Worm (Caenorhabditis elegans) whole organism, L3 larva: ENCODE results near the gene F47B8.2.

Experiments used
- ZK546.5 ChIP-seq: sonication (generic microtip); optimal IDR thresholded peaks from 2 replicates; lab custom pipeline; 2017; ENCODE audit warnings: missing biosample characterization, missing genetic modification characterization
- ama-1 ChIP-seq: fragments of 150-350 bp; optimal IDR thresholded peaks from 2 replicates; lab custom pipeline; 2018
- ceh-16 ChIP-seq: sonication (generic microtip); optimal IDR thresholded peaks from 2 replicates; lab custom pipeline; 2017; ENCODE audit warnings: missing biosample characterization, missing genetic modification characterization
- ceh-9 ChIP-seq: sonication (generic microtip); optimal IDR thresholded peaks from 2 replicates; lab custom pipeline; 2018; ENCODE audit warnings: missing biosample characterization, missing genetic modification characterization
- daf-12 ChIP-seq: fragments of 150-350 bp; optimal IDR thresholded peaks from 2 replicates; lab custom pipeline; 2014; ENCODE audit warnings: missing biosample characterization, missing genetic modification reagents, missing genetic modification characterization
- egl-27 ChIP-seq: sonication (generic microtip); optimal IDR thresholded peaks from 4 replicates; lab custom pipeline; 2017; ENCODE audit warnings: missing biosample characterization, missing genetic modification reagents, missing genetic modification characterization
- egl-5 ChIP-seq: fragments of 150-350 bp; optimal IDR thresholded peaks from 2 replicates; lab custom pipeline; 2017; ENCODE audit warnings: missing biosample characterization, missing genetic modification reagents, missing genetic modification characterization, inconsistent platforms
- elt-2 ChIP-seq: sonication (generic microtip); optimal IDR thresholded peaks from 2 replicates; lab custom pipeline; 2016; ENCODE audit warnings: missing genetic modification reagents, mild to moderate bottlenecking, missing genetic modification characterization, missing compliant biosample characterization
- elt-3 ChIP-seq, 3 experiments: fragments of 150-350 bp in 1 of 3; sonication (generic microtip) in 2 of 3; optimal IDR thresholded peaks; 2 replicates in 2 of 3; 4 replicates in 1 of 3; lab custom pipeline; 2014 to 2017; ENCODE audit warnings: missing biosample characterization in 3 of 3, missing genetic modification characterization in 3 of 3
- eor-1 ChIP-seq, 2 experiments: fragments of 150-350 bp; optimal IDR thresholded peaks; 2 replicates each; lab custom pipeline; 2014 to 2018; ENCODE audit warnings: missing biosample characterization in 2 of 2, missing genetic modification characterization in 2 of 2
- fkh-10 ChIP-seq: sonication (generic microtip); optimal IDR thresholded peaks from 2 replicates; lab custom pipeline; 2017; ENCODE audit warnings: missing biosample characterization, missing genetic modification reagents, missing genetic modification characterization
- fkh-2 ChIP-seq: fragments of 150-350 bp; optimal IDR thresholded peaks from 2 replicates; lab custom pipeline; 2014; ENCODE audit warnings: missing biosample characterization, missing genetic modification reagents, missing genetic modification characterization
- fos-1 ChIP-seq: fragments of 150-350 bp; optimal IDR thresholded peaks from 2 replicates; lab custom pipeline; 2014; ENCODE audit warnings: missing biosample characterization, missing genetic modification characterization
- hmg-11 ChIP-seq: sonication (generic microtip); optimal IDR thresholded peaks from 2 replicates; lab custom pipeline; 2016; ENCODE audit warnings: missing genetic modification characterization, missing compliant biosample characterization
- jun-1 ChIP-seq: fragments of 150-350 bp; optimal IDR thresholded peaks from 2 replicates; lab custom pipeline; 2014; ENCODE audit warnings: missing biosample characterization, missing genetic modification reagents, missing genetic modification characterization
- lin-15B ChIP-seq: fragments of 150-350 bp; optimal IDR thresholded peaks from 2 replicates; lab custom pipeline; 2014; ENCODE audit warnings: missing biosample characterization, missing genetic modification characterization
- lin-39 ChIP-seq: fragments of 150-350 bp; optimal IDR thresholded peaks from 2 replicates; lab custom pipeline; 2018; ENCODE audit warnings: missing biosample characterization, missing genetic modification reagents, missing genetic modification characterization
- lsy-12 ChIP-seq: sonication (generic microtip); optimal IDR thresholded peaks from 2 replicates; lab custom pipeline; 2016; ENCODE audit warnings: mild to moderate bottlenecking, missing genetic modification characterization, missing compliant biosample characterization
- mdl-1 ChIP-seq: fragments of 150-350 bp; optimal IDR thresholded peaks from 2 replicates; lab custom pipeline; 2014; ENCODE audit warnings: missing biosample characterization, missing genetic modification characterization
- mml-1 ChIP-seq: fragments of 150-350 bp; sonication (generic microtip); optimal IDR thresholded peaks from 3 replicates; lab custom pipeline; 2014; ENCODE audit warnings: missing biosample characterization, missing genetic modification characterization
- nfya-1 ChIP-seq: sonication (generic microtip); optimal IDR thresholded peaks from 2 replicates; lab custom pipeline; 2017; ENCODE audit warnings: missing genetic modification characterization, mild to moderate bottlenecking, missing compliant biosample characterization, antibody characterized with exemption, moderate library complexity; ENCODE audit not compliant: insufficient read depth
- nhr-11 ChIP-seq: fragments of 150-350 bp; optimal IDR thresholded peaks from 2 replicates; lab custom pipeline; 2014; ENCODE audit warnings: missing biosample characterization, missing genetic modification characterization
- nhr-12 ChIP-seq: fragments of 150-350 bp; optimal IDR thresholded peaks from 2 replicates; lab custom pipeline; 2014; ENCODE audit warnings: missing biosample characterization, missing genetic modification characterization
- nhr-23 ChIP-seq: fragments of 150-350 bp; optimal IDR thresholded peaks from 2 replicates; lab custom pipeline; 2014; ENCODE audit warnings: missing biosample characterization, missing genetic modification reagents, missing genetic modification characterization
- nhr-237 ChIP-seq: fragments of 150-350 bp; optimal IDR thresholded peaks from 2 replicates; lab custom pipeline; 2014; ENCODE audit warnings: missing biosample characterization, missing genetic modification characterization
- nhr-25 ChIP-seq: sonication (generic microtip); optimal IDR thresholded peaks from 2 replicates; lab custom pipeline; 2017; ENCODE audit warnings: missing biosample characterization, missing genetic modification characterization
- nhr-28 ChIP-seq: fragments of 150-350 bp; optimal IDR thresholded peaks from 2 replicates; lab custom pipeline; 2014; ENCODE audit warnings: missing biosample characterization, missing genetic modification characterization
- nhr-43 ChIP-seq: sonication (generic microtip); optimal IDR thresholded peaks from 2 replicates; lab custom pipeline; 2016; ENCODE audit warnings: mild to moderate bottlenecking, missing genetic modification characterization, missing compliant biosample characterization; ENCODE audit not compliant: poor library complexity, severe bottlenecking
- nhr-67 ChIP-seq: fragments of 150-350 bp; optimal IDR thresholded peaks from 2 replicates; lab custom pipeline; 2014; ENCODE audit warnings: missing biosample characterization, missing genetic modification characterization
- nhr-76 ChIP-seq: fragments of 150-350 bp; sonication (generic microtip); optimal IDR thresholded peaks from 5 replicates; lab custom pipeline; 2014; ENCODE audit warnings: missing biosample characterization, missing genetic modification characterization
- nhr-77 ChIP-seq: fragments of 150-350 bp; optimal IDR thresholded peaks from 2 replicates; lab custom pipeline; 2014; ENCODE audit warnings: missing biosample characterization, missing genetic modification characterization
- pha-4 ChIP-seq: fragments of 150-350 bp; optimal IDR thresholded peaks from 2 replicates; lab custom pipeline; 2014; ENCODE audit warnings: missing biosample characterization, missing genetic modification reagents, missing genetic modification characterization
- pqm-1 ChIP-seq: fragments of 150-350 bp; optimal IDR thresholded peaks from 2 replicates; lab custom pipeline; 2017; ENCODE audit warnings: missing biosample characterization, missing genetic modification characterization, inconsistent platforms
- sea-2 ChIP-seq: fragments of 150-350 bp; sonication (generic microtip); optimal IDR thresholded peaks from 4 replicates; lab custom pipeline; 2014; ENCODE audit warnings: missing biosample characterization, missing genetic modification reagents, missing genetic modification characterization
- skn-1 ChIP-seq: fragments of 150-350 bp; optimal IDR thresholded peaks from 2 replicates; lab custom pipeline; 2014; ENCODE audit warnings: missing biosample characterization, missing genetic modification characterization
- snpc-4 ChIP-seq: fragments of 150-350 bp; optimal IDR thresholded peaks from 2 replicates; lab custom pipeline; 2014; ENCODE audit warnings: missing biosample characterization, missing genetic modification characterization
- tbx-2 ChIP-seq: sonication (generic microtip); optimal IDR thresholded peaks from 2 replicates; lab custom pipeline; 2016; ENCODE audit warnings: mild to moderate bottlenecking, missing genetic modification characterization, missing compliant biosample characterization
- unc-39 ChIP-seq: sonication (generic microtip); optimal IDR thresholded peaks from 4 replicates; lab custom pipeline; 2017; ENCODE audit warnings: missing biosample characterization, missing genetic modification characterization
- unc-62 ChIP-seq: fragments of 150-350 bp; sonication (generic microtip); optimal IDR thresholded peaks from 4 replicates; lab custom pipeline; 2014; ENCODE audit warnings: missing biosample characterization, missing genetic modification reagents, missing genetic modification characterization
- ztf-11 ChIP-seq: fragments of 150-350 bp; optimal IDR thresholded peaks from 2 replicates; lab custom pipeline; 2014; ENCODE audit warnings: missing biosample characterization, missing genetic modification characterization

The F47B8.2 gene

ce11 chrV:14351629-14352028 is 35.2 kb upstream of the F47B8.2 start, which contains the start of gene vha-13:
vha-13 (plus strand) TSS chrV:14351709.
- TF ChIP-seq egl-5 (tag; lab: Kevin White, UChicago) (no peak), fkh-10 (no peak), unc-39 (no peak), nhr-11 (tag; lab: Kevin White, UChicago) (no peak), nhr-43 (no peak), lin-39 (tag; lab: Kevin White, UChicago) (no peak), sea-2 (GFP tag; lab: Kevin White, UChicago) (no peak), eor-1 (tag; optimal IDR thresholded peaks at IDR 0.05; lab: Kevin White, UChicago) (no peak), mml-1 (tag; lab: Kevin White, UChicago) (no peak), ama-1 (lab: Kevin White, UChicago) (no peak), daf-12 (tag; lab: Kevin White, UChicago) (no peak), nfya-1 (no peak), snpc-4 (tag; lab: Kevin White, UChicago) (no peak)
- TF ChIP-seq, all 47 proteins: peak for 0

DNA sequence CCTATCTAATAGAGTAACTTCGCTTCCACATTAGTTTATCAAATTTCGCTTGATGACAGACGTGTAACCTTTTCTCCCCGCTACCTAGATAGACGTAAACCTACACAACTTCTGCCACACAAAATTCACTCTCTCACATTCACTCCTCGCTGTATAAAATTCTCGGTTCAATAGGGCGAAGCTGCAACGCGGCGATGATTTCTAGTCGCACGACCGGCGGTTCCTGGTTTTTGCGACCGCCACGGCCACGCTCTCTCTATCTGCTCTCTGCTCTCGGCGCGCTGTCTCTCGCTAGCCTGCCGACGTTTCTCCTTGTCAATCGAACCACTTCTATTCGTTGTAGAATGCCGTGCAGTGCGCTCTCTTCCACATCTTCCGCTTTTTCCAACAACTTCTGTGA is 34.5 kb upstream of the F47B8.2 start:
- TF ChIP-seq tbx-2 (tag; lab: Kevin White, UChicago) (peak; percentile 19), unc-62 (GFP tag; lab: Kevin White, UChicago) (no peak), snpc-4 (tag; lab: Kevin White, UChicago) (peak; percentile 89), nhr-25 (tag; lab: Kevin White, UChicago) (peak; percentile 86), nhr-76 (no peak), lin-39 (tag; lab: Kevin White, UChicago) (peak; percentile 94), jun-1 (tag; lab: Kevin White, UChicago) (peak; percentile 60), pqm-1 (tag; lab: Kevin White, UChicago) (peak; percentile 26), fos-1 (tag; lab: Kevin White, UChicago) (no peak), nhr-23 (tag; lab: Kevin White, UChicago) (peak; percentile 74), egl-5 (tag; lab: Kevin White, UChicago) (no peak), eor-1 (tag; optimal IDR thresholded peaks at IDR 0.05; lab: Kevin White, UChicago) (no peak), elt-2 (tag; lab: Kevin White, UChicago) (peak; percentile 82), ama-1 (lab: Kevin White, UChicago) (peak; percentile 50), nhr-237 (tag; lab: Kevin White, UChicago) (no peak), fkh-10 (peak; percentile 10), nfya-1 (peak; percentile 87), pha-4 (tag; lab: Kevin White, UChicago) (peak; percentile 68), skn-1 (tag; lab: Kevin White, UChicago) (peak; percentile 64), nhr-11 (tag; lab: Kevin White, UChicago) (no peak), nhr-77 (tag; lab: Kevin White, UChicago) (no peak), ceh-16 (peak; percentile 25), nhr-12 (tag; lab: Kevin White, UChicago) (no peak), ZK546.5 (tag; lab: Kevin White, UChicago) (no peak), hmg-11 (tag; lab: Kevin White, UChicago) (peak; percentile 92), nhr-43 (peak; percentile 46), lsy-12 (tag; lab: Kevin White, UChicago) (peak; percentile 76), ztf-11 (tag; lab: Kevin White, UChicago) (no peak), lin-15B (tag; lab: Kevin White, UChicago) (peak; percentile 96), elt-3 (tag; optimal IDR thresholded peaks at IDR 0.05; lab: Kevin White, UChicago) (peak in 1 of 3 experiments; percentile 11), ceh-9 (tag; lab: Kevin White, UChicago) (no peak)
- TF ChIP-seq, all 47 proteins: peak for 19

ce11 chrV:14350498-14350897 is 34.1 kb upstream of the F47B8.2 start:
- TF ChIP-seq skn-1 (tag; lab: Kevin White, UChicago), result no peak
- no peak for TF ChIP-seq nhr-11 (tag; lab: Kevin White, UChicago)
- no peak for TF ChIP-seq mdl-1 (tag; lab: Kevin White, UChicago)
- TF ChIP-seq egl-27, result no peak
- no peak for TF ChIP-seq elt-3 (tag; optimal IDR thresholded peaks at IDR 0.05; lab: Kevin White, UChicago)
- TF ChIP-seq fkh-2 (tag; lab: Kevin White, UChicago), result no peak
- no peak for TF ChIP-seq sea-2 (GFP tag; lab: Kevin White, UChicago)
- TF ChIP-seq eor-1 (tag; optimal IDR thresholded peaks at IDR 0.05; lab: Kevin White, UChicago), result no peak
- TF ChIP-seq elt-2 (tag; lab: Kevin White, UChicago), result no peak
- no peak for TF ChIP-seq nhr-28 (tag; lab: Kevin White, UChicago)
- no peak for TF ChIP-seq nhr-67 (tag; lab: Kevin White, UChicago)
- no peak for TF ChIP-seq lin-39 (tag; lab: Kevin White, UChicago)
- TF ChIP-seq, all 47 proteins: peak for 0
